Fruit fly (Drosophila melanogaster): ENCODE measurements around the gene CG8010.

The CG8010 gene

DNA sequence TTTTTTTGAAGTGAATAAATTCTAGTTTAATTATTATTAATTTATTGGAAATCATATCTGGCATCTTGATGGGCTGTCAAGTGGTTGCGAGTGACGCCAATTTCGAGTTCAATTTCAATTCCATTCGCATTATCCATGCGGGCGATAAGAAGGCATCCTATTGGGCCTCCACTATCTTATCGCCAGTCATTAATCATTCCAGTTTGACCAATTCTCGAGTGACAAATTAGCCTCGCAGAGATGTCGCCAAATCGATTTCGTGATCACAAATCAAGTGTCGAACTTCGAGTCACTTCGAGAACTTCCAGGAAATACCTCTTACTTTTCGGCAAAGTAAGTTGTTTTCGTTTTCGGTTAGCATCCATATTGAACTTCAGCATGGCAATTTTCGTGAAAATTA is 52.0 kb downstream of the CG8010 start (continued):
- no peak for TF ChIP-seq CG1233 (GFP tag; optimal IDR thresholded peaks at IDR 0.05)
- TF ChIP-seq CG10209 (GFP tag; optimal IDR thresholded peaks at IDR 0.05), result no peak
- TF ChIP-seq p53 (GFP tag; optimal IDR thresholded peaks at IDR 0.05), result no peak
- TF ChIP-seq Ets65A (GFP tag), result no peak
- TF ChIP-seq gro (GFP tag; optimal IDR thresholded peaks at IDR 0.05), result no peak
- TF ChIP-seq hb (GFP tag; IDR thresholded peaks at IDR 0.05; ENCODE audit: partially characterized antibody), result no peak
- TF ChIP-seq Blimp-1 (GFP tag; optimal IDR thresholded peaks at IDR 0.05), result no peak
- no peak for TF ChIP-seq Bgb (GFP tag; IDR thresholded peaks at IDR 0.05; ENCODE audit: partially characterized antibody)
- TF ChIP-seq toy (GFP tag; IDR thresholded peaks at IDR 0.05), result no peak
- TF ChIP-seq cad (GFP tag; optimal IDR thresholded peaks at IDR 0.05), result no peak
- TF ChIP-seq zen2 (GFP tag; IDR thresholded peaks at IDR 0.05; ENCODE audit: partially characterized antibody), result no peak
- TF ChIP-seq dati (GFP tag; IDR thresholded peaks at IDR 0.05), result no peak
- TF ChIP-seq Lhr (GFP tag; optimal IDR thresholded peaks at IDR 0.05), result no peak
- TF ChIP-seq sr (GFP tag; IDR thresholded peaks at IDR 0.05), result no peak
- no peak for TF ChIP-seq CG9932 (GFP tag; IDR thresholded peaks at IDR 0.05)
- no peak for TF ChIP-seq Mes4 (GFP tag; optimal IDR thresholded peaks at IDR 0.05)
